Worm (Caenorhabditis elegans): ENCODE results near the gene zipt-7.1.
"Not testable (repeated sequence)": the region's sequence is repeated elsewhere in the genome, so short reads cannot be mapped to it uniquely, and the experiment has no call there.

The zipt-7.1 gene

DNA sequence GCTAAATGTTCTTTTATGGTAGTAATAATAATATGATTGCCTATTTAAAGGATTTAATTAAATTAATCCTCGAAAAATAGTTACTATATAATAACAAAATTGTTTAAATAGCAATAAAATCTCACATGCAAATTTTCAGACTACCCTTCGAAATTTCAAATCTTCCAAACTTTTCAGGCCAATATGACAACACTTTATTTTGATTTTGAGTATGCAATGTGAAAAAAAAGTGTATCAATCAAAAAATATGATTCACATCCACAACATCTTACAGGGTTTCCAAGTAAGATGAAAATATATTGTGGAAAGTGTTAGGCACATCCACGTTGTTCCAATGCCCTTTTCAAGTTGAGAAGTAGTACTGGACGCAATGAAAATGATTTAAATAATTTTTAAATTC lies 23.9 kb upstream of the zipt-7.1 start, which contains the start of gene snf-9:
Gene snf-9, plus strand, starts transcription at position 301 of the 400 bp plus-strand sequence.
- TF ChIP-seq ztf-23 (GFP tag; IDR thresholded peaks at IDR 0.05) (no peak), flt-1 (GFP tag; IDR thresholded peaks at IDR 0.05) (no peak), ref-1 (GFP tag; conservative IDR thresholded peaks at IDR 0.05) (no peak), ztf-29 (GFP tag; IDR thresholded peaks at IDR 0.05) (no peak), klf-2 (GFP tag; conservative IDR thresholded peaks at IDR 0.05) (no peak), cog-1 (tag; optimal IDR thresholded peaks at IDR 0.05) (no peak), T22C8.4 (GFP tag; IDR thresholded peaks at IDR 0.05) (no peak), tab-1 (GFP tag; IDR thresholded peaks at IDR 0.05) (no peak), med-1 (GFP tag; optimal IDR thresholded peaks at IDR 0.05; ENCODE audit: insufficient read depth) (no peak)

DNA sequence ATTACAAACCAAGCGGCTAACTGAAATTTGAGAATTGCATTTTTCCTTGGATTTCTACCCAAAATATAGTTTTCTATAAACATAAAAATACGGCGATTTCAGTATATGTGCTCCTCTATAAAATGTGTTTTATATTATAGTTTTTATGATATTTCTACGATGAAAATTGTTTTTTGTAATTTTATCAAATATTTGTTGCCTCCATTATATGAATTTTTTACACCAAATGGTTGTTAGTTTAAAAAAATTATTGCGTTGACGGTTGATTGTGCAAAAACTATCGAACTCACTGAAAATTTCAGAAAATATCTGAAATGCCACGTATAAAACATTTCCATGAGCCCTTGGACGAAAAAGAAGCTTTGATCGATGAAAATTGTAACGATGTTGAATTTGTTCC lies 20.3 kb upstream of the zipt-7.1 start, which contains the start of gene T28F3.9:
Gene T28F3.9, plus strand, starts transcription at position 301 of the 400 bp plus-strand sequence.
- TF ChIP-seq cog-1 (tag; optimal IDR thresholded peaks at IDR 0.05): no peak
- no peak for TF ChIP-seq klf-2 (GFP tag; conservative IDR thresholded peaks at IDR 0.05)
- TF ChIP-seq ztf-29 (GFP tag; IDR thresholded peaks at IDR 0.05): no peak
- TF ChIP-seq ref-1 (GFP tag; conservative IDR thresholded peaks at IDR 0.05): no peak
- no peak for TF ChIP-seq ztf-23 (GFP tag; IDR thresholded peaks at IDR 0.05)
- TF ChIP-seq T22C8.4 (GFP tag; IDR thresholded peaks at IDR 0.05): no peak

DNA sequence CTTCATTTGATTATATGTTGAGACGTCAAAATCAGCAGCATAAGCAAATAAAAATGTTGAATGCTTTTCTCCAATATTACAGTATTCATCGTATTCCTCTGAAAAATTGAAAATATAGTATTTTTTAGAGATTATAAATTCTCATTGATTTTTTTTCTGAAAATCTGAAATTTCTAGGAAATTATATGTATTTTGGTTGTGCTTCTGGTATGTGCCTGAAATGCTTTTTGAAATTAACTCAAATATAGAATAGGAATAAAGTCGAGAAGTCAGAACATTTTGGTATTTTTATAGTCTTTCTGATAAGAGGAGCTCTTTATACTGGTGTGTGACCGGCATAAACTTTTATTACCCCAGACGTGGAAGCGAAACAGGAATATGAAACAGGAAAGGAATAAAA lies 19.3 kb upstream of the zipt-7.1 start, which contains the start of gene T28F3.8:
Gene T28F3.8, minus strand, starts transcription at position 101 of the 400 bp plus-strand sequence.
- not testable (repeated sequence) for TF ChIP-seq tab-1 (GFP tag; IDR thresholded peaks at IDR 0.05); cog-1 (tag; optimal IDR thresholded peaks at IDR 0.05); ztf-29 (GFP tag; IDR thresholded peaks at IDR 0.05)

DNA sequence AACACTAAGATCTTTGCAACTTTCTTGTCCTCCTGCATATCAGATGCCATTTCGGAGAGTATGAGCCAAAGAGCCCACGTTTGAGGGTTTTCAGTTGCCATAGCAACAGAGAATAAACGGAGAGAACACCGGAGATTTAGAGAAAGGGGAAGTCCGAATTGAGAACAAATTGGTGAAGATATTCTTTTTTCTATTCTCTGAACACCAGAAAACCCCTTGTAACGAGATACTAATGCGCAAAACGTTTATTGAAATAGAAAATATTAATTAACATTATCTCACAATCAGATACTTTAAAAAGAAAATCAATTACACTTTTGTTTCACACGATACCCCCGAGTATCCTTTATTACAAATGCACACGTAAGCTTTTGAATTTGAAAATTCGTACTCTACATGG lies 14.0 kb upstream of the zipt-7.1 start, which contains the start of gene ifta-2:
Gene ifta-2, minus strand, starts transcription at position 101 of the 400 bp plus-strand sequence.
- no peak for TF ChIP-seq ref-1 (GFP tag; conservative IDR thresholded peaks at IDR 0.05)
- no peak for TF ChIP-seq med-1 (GFP tag; optimal IDR thresholded peaks at IDR 0.05; ENCODE audit: insufficient read depth)
- no peak for TF ChIP-seq klf-2 (GFP tag; conservative IDR thresholded peaks at IDR 0.05)
- TF ChIP-seq tab-1 (GFP tag; IDR thresholded peaks at IDR 0.05): no peak
- TF ChIP-seq ztf-23 (GFP tag; IDR thresholded peaks at IDR 0.05): no peak
- no peak for TF ChIP-seq ztf-29 (GFP tag; IDR thresholded peaks at IDR 0.05)
- TF ChIP-seq flt-1 (GFP tag; IDR thresholded peaks at IDR 0.05): no peak
- no peak for TF ChIP-seq T22C8.4 (GFP tag; IDR thresholded peaks at IDR 0.05)
- TF ChIP-seq cog-1 (tag; optimal IDR thresholded peaks at IDR 0.05): no peak

DNA sequence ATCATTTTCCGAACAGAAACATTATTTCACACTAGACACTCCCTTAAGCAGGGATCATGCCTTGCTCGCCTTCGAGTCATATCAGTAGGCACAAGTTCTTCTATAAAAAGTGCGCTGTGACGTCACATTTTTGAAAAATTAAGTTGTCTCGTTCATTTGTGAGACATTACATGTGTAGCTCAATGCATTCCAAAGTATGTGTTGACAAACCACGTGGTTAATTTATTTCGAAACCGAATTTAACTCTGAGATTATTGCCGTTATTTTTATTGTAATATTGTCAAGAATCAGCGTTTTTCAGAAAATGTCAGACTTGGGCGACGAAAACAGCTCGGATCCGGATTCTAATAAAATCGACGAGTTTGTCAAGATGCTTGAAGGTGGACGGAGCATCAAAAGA lies 6.5 kb upstream of the zipt-7.1 start, which contains the start of gene T28F3.5:
Gene T28F3.5, plus strand, starts transcription at position 301 of the 400 bp plus-strand sequence.
- TF ChIP-seq cog-1 (tag; optimal IDR thresholded peaks at IDR 0.05): no peak
- no peak for TF ChIP-seq ref-1 (GFP tag; conservative IDR thresholded peaks at IDR 0.05)
- no peak for TF ChIP-seq ztf-29 (GFP tag; IDR thresholded peaks at IDR 0.05)
- TF ChIP-seq flt-1 (GFP tag; IDR thresholded peaks at IDR 0.05): no peak

DNA sequence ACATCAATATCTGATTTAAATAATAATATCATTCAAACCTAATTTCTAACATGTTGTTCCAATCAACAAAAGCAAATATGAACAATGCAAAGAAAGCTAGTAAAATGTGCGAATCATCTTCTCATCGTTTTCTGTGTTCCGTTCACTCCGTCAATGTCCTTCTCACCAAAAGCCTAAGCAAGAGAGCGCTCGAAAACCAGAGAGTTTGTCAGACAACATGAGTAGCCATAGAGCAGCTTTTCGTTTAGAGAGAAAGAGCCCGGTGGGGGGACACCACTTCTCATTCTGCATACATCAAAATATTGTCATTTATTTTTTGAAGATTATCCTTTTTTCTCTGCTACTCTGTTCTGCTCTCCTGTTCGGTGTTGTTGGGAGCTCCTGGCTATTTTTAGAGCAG lies 5.7 kb upstream of the zipt-7.1 start:
- no peak for TF ChIP-seq klf-2 (GFP tag; conservative IDR thresholded peaks at IDR 0.05)
- TF ChIP-seq flt-1 (GFP tag; IDR thresholded peaks at IDR 0.05): no peak
- no peak for TF ChIP-seq ref-1 (GFP tag; conservative IDR thresholded peaks at IDR 0.05)
- TF ChIP-seq med-1 (GFP tag; optimal IDR thresholded peaks at IDR 0.05; ENCODE audit: insufficient read depth): no peak
- TF ChIP-seq T22C8.4 (GFP tag; IDR thresholded peaks at IDR 0.05): no peak
- no peak for TF ChIP-seq tab-1 (GFP tag; IDR thresholded peaks at IDR 0.05)
- TF ChIP-seq cog-1 (tag; optimal IDR thresholded peaks at IDR 0.05): no peak
- no peak for TF ChIP-seq ztf-29 (GFP tag; IDR thresholded peaks at IDR 0.05)
- no peak for TF ChIP-seq ztf-23 (GFP tag; IDR thresholded peaks at IDR 0.05)

DNA sequence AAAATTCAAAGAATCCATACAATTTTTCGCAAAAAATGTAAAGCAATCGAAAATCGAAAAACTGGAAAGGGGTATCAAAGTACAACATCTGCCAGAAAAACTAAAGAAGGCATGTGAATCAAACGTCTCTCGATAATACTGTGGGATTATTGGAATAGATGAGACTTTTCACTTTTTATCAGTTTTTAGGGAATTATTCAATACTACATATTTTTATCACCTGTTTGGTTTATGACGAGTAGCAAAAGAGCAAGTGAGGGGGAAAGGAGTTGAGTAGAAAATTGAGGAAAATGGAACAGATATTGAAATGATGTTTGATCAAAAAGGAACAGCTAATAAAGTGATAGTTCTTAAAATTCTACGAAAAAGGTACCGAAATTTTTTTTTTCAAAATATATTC lies 5.1 kb upstream of the zipt-7.1 start:
- TF ChIP-seq ztf-23 (GFP tag; IDR thresholded peaks at IDR 0.05) (no peak), ref-1 (GFP tag; conservative IDR thresholded peaks at IDR 0.05) (no peak), cog-1 (tag; optimal IDR thresholded peaks at IDR 0.05) (no peak), flt-1 (GFP tag; IDR thresholded peaks at IDR 0.05) (no peak), med-1 (GFP tag; optimal IDR thresholded peaks at IDR 0.05; ENCODE audit: insufficient read depth) (no peak), T22C8.4 (GFP tag; IDR thresholded peaks at IDR 0.05) (no peak)

DNA sequence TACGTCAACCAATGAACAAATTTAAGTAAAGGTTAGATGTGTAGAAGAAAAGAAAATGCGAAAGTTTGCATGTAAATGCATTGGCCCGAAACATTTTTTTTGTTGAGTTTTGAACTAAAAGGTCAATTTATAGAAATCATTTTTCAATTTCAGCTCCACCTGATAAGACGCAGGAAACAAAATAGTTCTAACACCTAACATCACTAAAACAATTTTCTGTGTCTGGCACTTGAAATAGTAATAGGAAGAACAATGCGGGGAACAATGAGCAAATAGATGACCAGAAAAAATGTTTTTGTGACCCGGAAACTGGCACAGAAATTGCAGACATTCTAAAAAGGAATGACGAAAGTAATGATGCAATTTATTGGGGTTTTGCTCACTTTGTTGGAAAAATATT lies 4.4 kb upstream of the zipt-7.1 start:
- TF ChIP-seq ztf-29 (GFP tag; IDR thresholded peaks at IDR 0.05): no peak
- TF ChIP-seq cog-1 (tag; optimal IDR thresholded peaks at IDR 0.05): no peak
- TF ChIP-seq ref-1 (GFP tag; conservative IDR thresholded peaks at IDR 0.05): no peak
- no peak for TF ChIP-seq T22C8.4 (GFP tag; IDR thresholded peaks at IDR 0.05)
- no peak for TF ChIP-seq ztf-23 (GFP tag; IDR thresholded peaks at IDR 0.05)
- TF ChIP-seq tab-1 (GFP tag; IDR thresholded peaks at IDR 0.05): no peak
- no peak for TF ChIP-seq flt-1 (GFP tag; IDR thresholded peaks at IDR 0.05)

DNA sequence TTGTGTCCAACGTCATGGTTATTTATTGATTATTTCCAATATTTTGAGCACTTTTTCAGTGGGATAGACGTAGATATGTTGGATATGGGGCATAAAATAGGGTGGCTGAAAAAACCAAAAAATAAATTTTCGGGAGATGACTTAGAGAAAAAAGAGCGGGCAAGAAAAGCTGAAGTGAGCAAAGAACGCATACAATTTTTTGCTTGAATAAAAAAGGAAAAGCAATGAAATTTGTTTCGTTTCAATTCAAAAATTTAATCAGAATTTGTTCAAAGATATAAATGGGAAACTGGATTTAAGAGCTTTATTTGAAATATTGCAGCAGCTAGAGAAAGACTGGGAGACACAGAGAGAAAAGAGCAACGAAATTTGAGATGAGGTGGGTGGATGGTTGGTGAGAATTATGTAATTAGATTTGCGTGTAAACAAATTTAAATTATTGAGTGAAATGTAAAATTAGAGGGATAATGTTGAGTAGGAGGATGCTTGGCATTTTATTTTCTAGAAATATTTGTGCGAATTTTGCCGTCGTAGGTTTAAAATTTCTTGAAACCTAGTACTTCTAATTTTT lies 3.8 kb upstream of the zipt-7.1 start, which contains the start of the genes T28F3.11 and slc-17.4:
Gene T28F3.11, minus strand, starts transcription at position 51 of the 571 bp plus-strand sequence.
Gene slc-17.4, minus strand, starts transcription at position 105 of the 571 bp plus-strand sequence.
- TF ChIP-seq med-1 (GFP tag; optimal IDR thresholded peaks at IDR 0.05; ENCODE audit: insufficient read depth): no peak
- no peak for TF ChIP-seq cog-1 (tag; optimal IDR thresholded peaks at IDR 0.05)
- no peak for TF ChIP-seq ztf-29 (GFP tag; IDR thresholded peaks at IDR 0.05)
- no peak for TF ChIP-seq klf-2 (GFP tag; conservative IDR thresholded peaks at IDR 0.05)
- TF ChIP-seq ztf-23 (GFP tag; IDR thresholded peaks at IDR 0.05): no peak

DNA sequence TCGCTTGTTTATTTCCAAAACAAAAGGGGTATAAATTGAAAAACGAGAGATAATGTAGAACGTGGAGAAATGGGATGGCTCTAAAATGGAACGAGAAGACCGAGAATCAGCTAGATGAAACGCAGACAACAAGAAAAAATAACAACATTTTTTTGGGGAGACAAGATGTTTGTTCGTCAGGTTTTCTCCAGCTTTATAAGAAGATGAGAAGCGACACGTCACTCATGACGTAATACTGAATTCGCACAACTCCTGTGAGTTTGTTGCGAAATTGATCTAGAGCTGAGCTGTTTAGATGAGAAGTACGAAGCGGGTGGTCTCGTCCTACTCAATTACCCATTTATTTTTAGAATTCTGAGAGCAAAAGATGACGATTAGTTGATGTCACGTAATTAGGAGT lies 2.7 kb downstream of the zipt-7.1 start:
- TF ChIP-seq ref-1 (GFP tag; conservative IDR thresholded peaks at IDR 0.05): no peak
- no peak for TF ChIP-seq ztf-29 (GFP tag; IDR thresholded peaks at IDR 0.05)
- TF ChIP-seq ztf-23 (GFP tag; IDR thresholded peaks at IDR 0.05): no peak
- TF ChIP-seq flt-1 (GFP tag; IDR thresholded peaks at IDR 0.05): no peak
- TF ChIP-seq med-1 (GFP tag; optimal IDR thresholded peaks at IDR 0.05; ENCODE audit: insufficient read depth): no peak
- no peak for TF ChIP-seq klf-2 (GFP tag; conservative IDR thresholded peaks at IDR 0.05)
- TF ChIP-seq cog-1 (tag; optimal IDR thresholded peaks at IDR 0.05): no peak
- TF ChIP-seq T22C8.4 (GFP tag; IDR thresholded peaks at IDR 0.05): no peak
- TF ChIP-seq tab-1 (GFP tag; IDR thresholded peaks at IDR 0.05): no peak
